Worm (Caenorhabditis elegans) whole organism, L2 larva: Measurements from ENCODE around the gene lgc-28.

ENCODE experiments used
- blmp-1 ChIP-seq: sonication (generic microtip); optimal IDR thresholded peaks from 2 replicates; lab custom pipeline; 2017; ENCODE audit warnings: missing genetic modification characterization, mild to moderate bottlenecking, missing compliant biosample characterization, antibody characterized with exemption, moderate library complexity; ENCODE audit not compliant: insufficient read depth
- lsy-2 ChIP-seq, 2 experiments: fragments of 150-350 bp in 1 of 2; sonication (generic microtip) in 1 of 2; optimal IDR thresholded peaks; 2 replicates each; lab custom pipeline; 2014 to 2017; ENCODE audit warnings: missing biosample characterization in 2 of 2, missing genetic modification characterization in 2 of 2

DNA sequence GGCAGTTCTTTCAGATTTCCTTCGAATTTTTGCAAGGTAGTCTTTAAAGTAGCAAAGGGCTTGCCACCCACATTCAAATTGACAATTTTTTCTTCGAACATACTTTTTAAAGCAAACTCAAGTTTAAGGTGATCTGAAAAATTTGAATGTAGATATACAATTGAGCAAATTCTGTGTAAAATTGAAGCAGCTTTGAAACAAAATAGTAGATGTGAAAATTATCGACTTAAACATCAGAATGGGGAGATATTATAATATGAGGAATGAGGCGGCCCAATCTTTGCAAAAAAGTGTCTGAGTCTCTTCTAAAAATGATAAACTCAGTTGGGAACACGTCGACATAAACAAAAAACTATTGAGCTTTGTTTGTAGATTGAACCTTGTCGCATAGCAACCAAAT lies 19.6 kb downstream of the lgc-28 start, which contains the start of gene F22E5.11:
- no peak for TF ChIP-seq lsy-2 (tag; optimal IDR thresholded peaks at IDR 0.05; lab: Kevin White, UChicago)
- TF ChIP-seq blmp-1 (tag; lab: Kevin White, UChicago): no peak
